Worm (Caenorhabditis elegans) whole organism, young adult: Measurements from ENCODE around the gene C16C8.5.
A peak's percentile ranks its signal among the peaks of the same experiment; 100 is the strongest.

Source experiments
- B0035.1 ChIP-seq: sonication (generic microtip); optimal IDR thresholded peaks from 2 replicates; lab custom pipeline; 2016; ENCODE audit warnings: missing genetic modification characterization, mild to moderate bottlenecking, missing compliant biosample characterization, missing genotype, missing genetic modification reagents
- B0261.1 ChIP-seq: sonication (generic microtip); optimal IDR thresholded peaks from 2 replicates; lab custom pipeline; 2016; ENCODE audit warnings: mild to moderate bottlenecking, missing genetic modification characterization, moderate library complexity, missing compliant biosample characterization
- D2030.7 ChIP-seq: fragments of 200-800 bp; sonication (Bioruptor generic); IDR thresholded peaks from 2 replicates; pipeline ENCODE4 v1.3.6; 2022; ENCODE audit warnings: missing genetic modification reagents, missing genetic modification characterization, missing compliant biosample characterization
- F10E7.11 ChIP-seq: sonication (generic microtip); optimal IDR thresholded peaks from 2 replicates; lab custom pipeline; 2017; ENCODE audit warnings: mild to moderate bottlenecking, missing genetic modification characterization, moderate library complexity, missing compliant biosample characterization
- F33H1.4 ChIP-seq: fragments of 200-800 bp; sonication (Bioruptor generic); IDR thresholded peaks from 2 replicates; pipeline ENCODE4 v1.3.6; 2022; ENCODE audit warnings: missing genetic modification reagents, missing genetic modification characterization, missing compliant biosample characterization
- F37B4.10 ChIP-seq: fragments of 200-800 bp; sonication (Bioruptor generic); IDR thresholded peaks from 2 replicates; pipeline ENCODE4 v1.3.6; 2022; ENCODE audit warnings: missing genetic modification characterization, missing compliant biosample characterization
- F55B11.4 ChIP-seq: sonication (generic microtip); optimal IDR thresholded peaks from 2 replicates; lab custom pipeline; 2016; ENCODE audit warnings: missing compliant biosample characterization, missing genetic modification characterization, borderline replicate concordance; ENCODE audit not compliant: insufficient read depth
- T07F8.4 ChIP-seq: sonication (generic microtip); optimal IDR thresholded peaks from 2 replicates; lab custom pipeline; 2016; ENCODE audit warnings: mild to moderate bottlenecking, missing genetic modification characterization, moderate library complexity, missing compliant biosample characterization
- T26A5.8 ChIP-seq: sonication (generic microtip); optimal IDR thresholded peaks from 2 replicates; lab custom pipeline; 2016; ENCODE audit warnings: missing genetic modification characterization, missing compliant biosample characterization
- Y56A3A.18 ChIP-seq: fragments of 200-800 bp; sonication (Bioruptor generic); IDR thresholded peaks from 2 replicates; pipeline ENCODE4 v1.3.6; 2022; ENCODE audit warnings: missing genetic modification reagents, missing genetic modification characterization, missing compliant biosample characterization
- Y67H2A.10 ChIP-seq: fragments of 200-800 bp; sonication (Bioruptor generic); conservative IDR thresholded peaks from 2 replicates; pipeline ENCODE4 v1.3.6; 2022; ENCODE audit warnings: missing genetic modification reagents, missing genetic modification characterization, missing compliant biosample characterization
- aptf-2 ChIP-seq: fragments of 200-800 bp; sonication (Bioruptor generic); conservative IDR thresholded peaks from 2 replicates; pipeline ENCODE4 v1.3.6; 2022; ENCODE audit warnings: missing genetic modification reagents, missing genetic modification characterization, missing compliant biosample characterization
- athp-1 ChIP-seq: sonication (generic microtip); optimal IDR thresholded peaks from 2 replicates; lab custom pipeline; 2017; ENCODE audit warnings: mild to moderate bottlenecking, missing genetic modification characterization, missing compliant biosample characterization
- attf-3 ChIP-seq: fragments of 200-800 bp; sonication (Bioruptor generic); conservative IDR thresholded peaks from 2 replicates; pipeline ENCODE4 v1.3.6; 2022; ENCODE audit warnings: missing genetic modification reagents, missing genetic modification characterization, missing compliant biosample characterization
- attf-5 ChIP-seq: fragments of 200-800 bp; sonication (Bioruptor generic); optimal IDR thresholded peaks from 2 replicates; lab custom pipeline; 2018; ENCODE audit warnings: mild to moderate bottlenecking, missing genetic modification characterization, missing compliant biosample characterization
- ceh-27 ChIP-seq: fragments of 200-800 bp; sonication (Bioruptor generic); optimal IDR thresholded peaks from 2 replicates; lab custom pipeline; 2018; ENCODE audit warnings: mild to moderate bottlenecking, missing genetic modification characterization, moderate library complexity, missing compliant biosample characterization
- ceh-91 ChIP-seq: fragments of 200-800 bp; sonication (Bioruptor generic); IDR thresholded peaks from 2 replicates; pipeline ENCODE4 v1.3.6; 2022; ENCODE audit warnings: missing genetic modification reagents, missing genetic modification characterization, missing compliant biosample characterization
- die-1 ChIP-seq: sonication (generic microtip); optimal IDR thresholded peaks from 2 replicates; lab custom pipeline; 2016; ENCODE audit warnings: missing genotype, mild to moderate bottlenecking, missing genetic modification characterization, missing compliant biosample characterization
- dox-1 ChIP-seq: fragments of 200-800 bp; sonication (Bioruptor generic); IDR thresholded peaks from 2 replicates; pipeline ENCODE4 v1.3.6; 2022; ENCODE audit warnings: missing genetic modification reagents, missing genetic modification characterization, missing compliant biosample characterization
- dpff-1 ChIP-seq: sonication (generic microtip); optimal IDR thresholded peaks from 2 replicates; lab custom pipeline; 2017; ENCODE audit warnings: mild to moderate bottlenecking, missing genetic modification characterization, missing compliant biosample characterization
- dpl-1 ChIP-seq: fragments of 150-350 bp; optimal IDR thresholded peaks from 2 replicates; lab custom pipeline; 2014; ENCODE audit warnings: missing biosample characterization, missing genetic modification reagents, missing genetic modification characterization
- efl-1 ChIP-seq: fragments of 150-350 bp; optimal IDR thresholded peaks from 2 replicates; lab custom pipeline; 2014; ENCODE audit warnings: missing biosample characterization, missing genetic modification reagents, missing genetic modification characterization
- egl-18 ChIP-seq: fragments of 200-800 bp; sonication (Bioruptor generic); IDR thresholded peaks from 2 replicates; pipeline ENCODE4 v1.3.6; 2022; ENCODE audit warnings: missing genetic modification reagents, missing genetic modification characterization, missing compliant biosample characterization
- ekl-4 ChIP-seq: fragments of 200-800 bp; sonication (Bioruptor generic); IDR thresholded peaks from 2 replicates; pipeline ENCODE4 v1.3.6; 2022; ENCODE audit warnings: missing genetic modification reagents, missing genetic modification characterization, missing compliant biosample characterization
- him-1 ChIP-seq: sonication (generic microtip); optimal IDR thresholded peaks from 2 replicates; lab custom pipeline; 2016; ENCODE audit warnings: missing genotype, missing genetic modification reagents, missing genetic modification characterization, missing compliant biosample characterization
- hmg-1.2 ChIP-seq: fragments of 200-800 bp; sonication (Bioruptor generic); IDR thresholded peaks from 2 replicates; pipeline ENCODE4 v1.3.6; 2022; ENCODE audit warnings: missing genetic modification reagents, missing genetic modification characterization, missing compliant biosample characterization
- let-526 ChIP-seq: fragments of 200-800 bp; sonication (Bioruptor generic); IDR thresholded peaks from 2 replicates; pipeline ENCODE4 v1.3.6; 2022; ENCODE audit warnings: missing genetic modification reagents, missing genetic modification characterization, missing compliant biosample characterization
- lin-26 ChIP-seq: fragments of 200-800 bp; sonication (Bioruptor generic); IDR thresholded peaks from 2 replicates; pipeline ENCODE4 v1.3.6; 2022; ENCODE audit warnings: missing genetic modification reagents, missing genetic modification characterization, missing compliant biosample characterization
- madf-10 ChIP-seq: sonication (generic microtip); optimal IDR thresholded peaks from 2 replicates; lab custom pipeline; 2016; ENCODE audit warnings: mild to moderate bottlenecking, missing genetic modification characterization, missing compliant biosample characterization
- madf-8 ChIP-seq: fragments of 200-800 bp; sonication (Bioruptor generic); conservative IDR thresholded peaks from 2 replicates; pipeline ENCODE4 v1.3.6; 2022; ENCODE audit warnings: missing genetic modification reagents, missing genetic modification characterization, missing compliant biosample characterization
- mxl-1 ChIP-seq: sonication (generic microtip); optimal IDR thresholded peaks from 2 replicates; lab custom pipeline; 2016; ENCODE audit warnings: missing genetic modification characterization, missing compliant biosample characterization
- nfya-1 ChIP-seq: sonication (generic microtip); optimal IDR thresholded peaks from 2 replicates; lab custom pipeline; 2017; ENCODE audit warnings: antibody characterized with exemption, missing compliant biosample characterization, missing genetic modification characterization, borderline replicate concordance; ENCODE audit not compliant: insufficient read depth
- nhr-120 ChIP-seq: fragments of 200-800 bp; sonication (Bioruptor generic); IDR thresholded peaks from 2 replicates; pipeline ENCODE4 v1.3.6; 2022; ENCODE audit warnings: missing genetic modification characterization, missing compliant biosample characterization
- nhr-179 ChIP-seq: sonication (generic microtip); optimal IDR thresholded peaks from 2 replicates; lab custom pipeline; 2016; ENCODE audit warnings: mild to moderate bottlenecking, missing genetic modification characterization, missing compliant biosample characterization
- nhr-27 ChIP-seq: fragments of 200-800 bp; sonication (Bioruptor generic); optimal IDR thresholded peaks from 2 replicates; lab custom pipeline; 2018; ENCODE audit warnings: mild to moderate bottlenecking, missing genetic modification characterization, moderate library complexity, missing compliant biosample characterization
- rec-8 ChIP-seq, 2 experiments: sonication (generic microtip); optimal IDR thresholded peaks; 2 replicates each; lab custom pipeline; 2016; ENCODE audit warnings: mild to moderate bottlenecking in 2 of 2, missing genetic modification characterization in 2 of 2, missing genetic modification reagents in 2 of 2, missing genotype in 2 of 2, missing biosample characterization in 1 of 2, missing compliant biosample characterization in 1 of 2, moderate library complexity in 1 of 2
- sdz-38 ChIP-seq: sonication (generic microtip); optimal IDR thresholded peaks from 2 replicates; lab custom pipeline; 2016; ENCODE audit warnings: missing genotype, missing genetic modification characterization, missing compliant biosample characterization
- sea-2 ChIP-seq: fragments of 200-800 bp; sonication (Bioruptor generic); IDR thresholded peaks from 2 replicates; pipeline ENCODE4 v1.3.6; 2022; ENCODE audit warnings: missing genetic modification characterization, missing compliant biosample characterization
- snpc-3.4 ChIP-seq: sonication (generic microtip); optimal IDR thresholded peaks from 2 replicates; lab custom pipeline; 2017; ENCODE audit warnings: missing genetic modification characterization, mild to moderate bottlenecking, missing compliant biosample characterization, antibody characterized with exemption, moderate library complexity, missing genotype, missing genetic modification reagents
- somi-1 ChIP-seq: fragments of 200-800 bp; sonication (Bioruptor generic); optimal IDR thresholded peaks from 2 replicates; lab custom pipeline; 2018; ENCODE audit warnings: mild to moderate bottlenecking, missing genetic modification characterization, missing compliant biosample characterization
- tbp1 ChIP-seq: fragments of 200-800 bp; sonication (Bioruptor generic); optimal IDR thresholded peaks from 2 replicates; lab custom pipeline; 2018; ENCODE audit warnings: mild to moderate bottlenecking, missing genetic modification characterization, missing compliant biosample characterization
- tbx-9 ChIP-seq: sonication (generic microtip); optimal IDR thresholded peaks from 2 replicates; lab custom pipeline; 2016; ENCODE audit warnings: borderline replicate concordance, missing genetic modification characterization, inconsistent platforms, missing compliant biosample characterization
- tlf-1 ChIP-seq: fragments of 200-800 bp; sonication (Bioruptor generic); optimal IDR thresholded peaks from 2 replicates; lab custom pipeline; 2018; ENCODE audit warnings: mild to moderate bottlenecking, missing genetic modification characterization, missing compliant biosample characterization
- zim-3 ChIP-seq: sonication (generic microtip); optimal IDR thresholded peaks from 2 replicates; lab custom pipeline; 2017; ENCODE audit warnings: mild to moderate bottlenecking, missing genetic modification characterization, moderate library complexity, missing compliant biosample characterization
- ztf-18 ChIP-seq: sonication (generic microtip); optimal IDR thresholded peaks from 2 replicates; lab custom pipeline; 2016; ENCODE audit warnings: missing genotype, mild to moderate bottlenecking, missing genetic modification characterization, missing compliant biosample characterization
- ztf-25 ChIP-seq: fragments of 200-800 bp; sonication (Bioruptor generic); IDR thresholded peaks from 2 replicates; pipeline ENCODE4 v1.3.6; 2022; ENCODE audit warnings: missing genetic modification reagents, missing genetic modification characterization, missing compliant biosample characterization
- ztf-26 ChIP-seq: sonication (generic microtip); optimal IDR thresholded peaks from 2 replicates; lab custom pipeline; 2017; ENCODE audit warnings: missing genetic modification characterization, missing compliant biosample characterization
- ztf-3 ChIP-seq: fragments of 200-800 bp; sonication (Bioruptor generic); optimal IDR thresholded peaks from 2 replicates; lab custom pipeline; 2018; ENCODE audit warnings: mild to moderate bottlenecking, missing genetic modification characterization, missing compliant biosample characterization

C16C8.5 gene

ce11 chrII:3482231-3482630, 37.0 kb upstream of the C16C8.5 start, which contains the start of gene smu-2 (continued):
- no peak for TF ChIP-seq F55B11.4 (tag; lab: Kevin White, UChicago)
- no peak for TF ChIP-seq dpff-1 (tag; lab: Kevin White, UChicago)
- TF ChIP-seq tbx-9 = no peak
- 0 out of 2 replicates have a peak, but pooled peaks have one; percentile 34 for TF ChIP-seq lin-26
- TF ChIP-seq let-526 = 0 out of 2 replicates have a peak, but pooled peaks have one; percentile 42
- no peak for TF ChIP-seq zim-3 (tag; lab: Kevin White, UChicago)
- no peak for TF ChIP-seq nhr-179 (tag; lab: Kevin White, UChicago)
- TF ChIP-seq him-1 (tag; lab: Kevin White, UChicago) = peak; percentile 51
- TF ChIP-seq D2030.7 = 0 out of 2 replicates have a peak, but pooled peaks have one; percentile 15
- TF ChIP-seq attf-3 (GFP tag; lab: Robert Waterston, UW) = no peak; the same call in 1 of the 2 replicates
- peak; percentile 66; the same call in 1 of the 2 replicates for TF ChIP-seq aptf-2
- TF ChIP-seq efl-1 (GFP tag; lab: Kevin White, UChicago) = peak; percentile 11
- no peak for TF ChIP-seq ceh-91 (GFP tag; lab: Robert Waterston, UW)
- TF ChIP-seq snpc-3.4 (tag; lab: Kevin White, UChicago) = no peak
- TF ChIP-seq F33H1.4 (GFP tag; lab: Robert Waterston, UW) = no peak; the same call in none of the 2 replicates
- TF ChIP-seq nhr-120 (GFP tag; lab: Robert Waterston, UW) = no peak
- TF ChIP-seq T26A5.8 (tag; lab: Kevin White, UChicago) = no peak
- TF ChIP-seq ztf-26 (tag; lab: Kevin White, UChicago) = no peak
- no peak for TF ChIP-seq F10E7.11 (tag; lab: Kevin White, UChicago)
- no peak for TF ChIP-seq dox-1 (GFP tag; lab: Robert Waterston, UW)
- peak; percentile 1 for TF ChIP-seq B0261.1 (tag; lab: Kevin White, UChicago)
- no peak for TF ChIP-seq egl-18
- TF ChIP-seq dpl-1 (GFP tag; lab: Kevin White, UChicago) = no peak
- TF ChIP-seq ceh-27 = peak; percentile 72
- TF ChIP-seq rec-8 (tag; optimal IDR thresholded peaks at IDR 0.05; lab: Kevin White, UChicago) = peak; percentile 14 to 34
- TF ChIP-seq ztf-3 (GFP tag; lab: Kevin White, UChicago) = no peak
- TF ChIP-seq nhr-27 = no peak
- TF ChIP-seq ztf-18 (tag; lab: Kevin White, UChicago) = peak; percentile 13
- TF ChIP-seq madf-8 (GFP tag; lab: Robert Waterston, UW) = peak; percentile 39
- TF ChIP-seq madf-10 = no peak
- TF ChIP-seq Y56A3A.18 (GFP tag; lab: Robert Waterston, UW) = no peak
- TF ChIP-seq F37B4.10 = no peak
- TF ChIP-seq tbp1 (GFP tag; lab: Kevin White, UChicago) = peak; percentile 44
- no peak for TF ChIP-seq nfya-1 (tag; lab: Kevin White, UChicago)
- TF ChIP-seq Y67H2A.10 (GFP tag; lab: Robert Waterston, UW) = no peak
- TF ChIP-seq B0035.1 (tag; lab: Kevin White, UChicago) = no peak
- no peak for TF ChIP-seq T07F8.4 (tag; lab: Kevin White, UChicago)
- no peak for TF ChIP-seq ekl-4
- no peak for TF ChIP-seq tlf-1
- TF ChIP-seq sdz-38 = no peak
- TF ChIP-seq ztf-25 = 0 out of 2 replicates have a peak, but pooled peaks have one; percentile 32
- TF ChIP-seq mxl-1 (tag; lab: Kevin White, UChicago) = no peak
- TF ChIP-seq hmg-1.2 (GFP tag; lab: Robert Waterston, UW) = peak; percentile 49; the same call in 1 of the 2 replicates
- no peak for TF ChIP-seq die-1 (tag; lab: Kevin White, UChicago)
- peak; percentile 80 for TF ChIP-seq attf-5
- TF ChIP-seq athp-1 (tag; lab: Kevin White, UChicago) = peak; percentile 70
- TF ChIP-seq somi-1 (GFP tag; lab: Kevin White, UChicago) = no peak
- TF ChIP-seq sea-2 = no peak
- TF ChIP-seq, all 124 proteins: peak for 24
